Fruit fly (Drosophila melanogaster) whole organism, wandering third instar larva: ENCODE data around the gene CG13737.
A peak's percentile ranks its signal among the peaks of the same experiment; 100 is the strongest.

Experiments used
- Abd-B ChIP-seq: fragments of >200 bp; optimal IDR thresholded peaks from 2 replicates; lab custom pipeline; 2017; ENCODE audit warnings: missing biosample characterization, missing genetic modification characterization
- CrebA ChIP-seq: fragments of 200-800 bp; sonication (Bioruptor generic); optimal IDR thresholded peaks from 2 replicates; lab custom pipeline; 2016; ENCODE audit warnings: missing biosample characterization, mild to moderate bottlenecking, missing genetic modification characterization, borderline replicate concordance
- Dfd ChIP-seq: fragments of >200 bp; optimal IDR thresholded peaks from 2 replicates; lab custom pipeline; 2017; ENCODE audit warnings: missing biosample characterization, missing genetic modification characterization
- Myc ChIP-seq: fragments of >200 bp; optimal IDR thresholded peaks from 2 replicates; lab custom pipeline; 2017
- N ChIP-seq: fragments of >200 bp; optimal IDR thresholded peaks from 2 replicates; lab custom pipeline; 2018; ENCODE audit warnings: missing biosample characterization, missing external identifiers, missing genetic modification characterization
- Rel ChIP-seq, 2 experiments: fragments of 200-800 bp; sonication (Bioruptor generic) in 1 of 2; optimal IDR thresholded peaks; 2 replicates in 1 of 2; 3 replicates in 1 of 2; lab custom pipeline; 2016 to 2019; ENCODE audit warnings: mild to moderate bottlenecking in 2 of 2, missing biosample characterization in 2 of 2, missing genetic modification characterization in 2 of 2, moderate library complexity in 1 of 2
- Vsx2 ChIP-seq: fragments of 200-300, 225-300 bp; sonication (Bioruptor generic); optimal IDR thresholded peaks from 2 replicates; lab custom pipeline; 2018; ENCODE audit warnings: missing biosample characterization, missing genetic modification characterization; ENCODE audit not compliant: partially characterized antibody
- br ChIP-seq: fragments of 200-800 bp; sonication (Bioruptor generic); optimal IDR thresholded peaks from 2 replicates; lab custom pipeline; 2016; ENCODE audit warnings: missing biosample characterization, missing genetic modification characterization
- brk ChIP-seq: fragments of 200-800 bp; sonication (Bioruptor generic); optimal IDR thresholded peaks from 2 replicates; lab custom pipeline; 2016; ENCODE audit warnings: missing biosample characterization, mild to moderate bottlenecking, missing genetic modification characterization
- ey ChIP-seq: fragments of 200-800 bp; sonication (Bioruptor generic); optimal IDR thresholded peaks from 2 replicates; lab custom pipeline; 2016; ENCODE audit warnings: missing biosample characterization, missing genetic modification characterization
- h ChIP-seq: fragments of 200-800 bp; sonication (Bioruptor generic); optimal IDR thresholded peaks from 3 replicates; lab custom pipeline; 2016; ENCODE audit warnings: missing biosample characterization, mild to moderate bottlenecking, missing genetic modification characterization
- psq ChIP-seq: fragments of 200-800 bp; sonication (Bioruptor generic); optimal IDR thresholded peaks from 3 replicates; lab custom pipeline; 2017; ENCODE audit warnings: missing biosample characterization, mild to moderate bottlenecking, missing genetic modification characterization, moderate library complexity
- rgr ChIP-seq: fragments of 200-800 bp; sonication (Bioruptor generic); optimal IDR thresholded peaks from 3 replicates; lab custom pipeline; 2016; ENCODE audit warnings: missing biosample characterization, mild to moderate bottlenecking, missing genetic modification characterization
- usp ChIP-seq: fragments of >200 bp; optimal IDR thresholded peaks from 2 replicates; lab custom pipeline; 2017; ENCODE audit warnings: missing biosample characterization, missing genetic modification characterization

- peak; percentile 15 for TF ChIP-seq Myc
- TF ChIP-seq usp (GFP tag; lab: Kevin White, UChicago), result no peak
- no peak for TF ChIP-seq Abd-B
- no peak for TF ChIP-seq N (GFP tag; lab: Kevin White, UChicago)
- TF ChIP-seq br (GFP tag; lab: Kevin White, UChicago), result no peak
- no peak for TF ChIP-seq h
- no peak for TF ChIP-seq Rel (GFP tag; optimal IDR thresholded peaks at IDR 0.05; lab: Kevin White, UChicago)
- no peak for TF ChIP-seq Rel (tag; optimal IDR thresholded peaks at IDR 0.05; lab: Kevin White, UChicago)
- no peak for TF ChIP-seq rgr (GFP tag; lab: Kevin White, UChicago)
- no peak for TF ChIP-seq psq
- no peak for TF ChIP-seq brk (GFP tag; lab: Kevin White, UChicago)
- no peak for TF ChIP-seq Dfd (GFP tag; lab: Kevin White, UChicago)
- TF ChIP-seq ey (GFP tag; lab: Kevin White, UChicago), result no peak
- no peak for TF ChIP-seq Vsx2
- TF ChIP-seq CrebA (GFP tag; lab: Kevin White, UChicago), result no peak
Measured at dm6 chr3L:13845292-13845691, 33.5 kb upstream of the CG13737 start.
